Fruit fly (Drosophila melanogaster) whole organism, pupa: ENCODE measurements around the gene CG42340.

Experiments used
- CG10348 ChIP-seq: fragments of 200-800 bp; sonication (Bioruptor generic); IDR thresholded peaks from 2 replicates; pipeline ENCODE4 v1.3.6; 2022; ENCODE audit warnings: missing biosample characterization, missing genetic modification characterization
- CG12605 ChIP-seq: fragments of 200-800 bp; sonication (Bioruptor generic); IDR thresholded peaks from 2 replicates; pipeline ENCODE4 v1.3.6; 2022; ENCODE audit warnings: missing biosample characterization, missing genetic modification characterization
- CG13204 ChIP-seq: fragments of 200-800 bp; sonication (Bioruptor generic); optimal IDR thresholded peaks from 2 replicates; lab custom pipeline; 2018; ENCODE audit warnings: missing biosample characterization, mild to moderate bottlenecking, missing genetic modification characterization, moderate library complexity
- CG14655 ChIP-seq: fragments of 200-800 bp; sonication (Bioruptor generic); optimal IDR thresholded peaks from 3 replicates; lab custom pipeline; 2017; ENCODE audit warnings: mild to moderate bottlenecking, missing biosample characterization, missing genetic modification reagents, missing genetic modification characterization
- CG15710 ChIP-seq: fragments of 200-800 bp; sonication (Bioruptor generic); optimal IDR thresholded peaks from 2 replicates; lab custom pipeline; 2018; ENCODE audit warnings: missing biosample characterization, mild to moderate bottlenecking, missing genetic modification characterization, moderate library complexity
- CG17806 ChIP-seq: fragments of 200-800 bp; sonication (Bioruptor generic); optimal IDR thresholded peaks from 2 replicates; lab custom pipeline; 2018; ENCODE audit warnings: missing biosample characterization, mild to moderate bottlenecking, missing genetic modification characterization, moderate library complexity
- CG32121 ChIP-seq: fragments of 200-800 bp; sonication (Bioruptor generic); IDR thresholded peaks from 2 replicates; pipeline ENCODE4 v1.3.6; 2022; ENCODE audit warnings: missing biosample characterization, missing genetic modification characterization
- CG34367 ChIP-seq: fragments of 200-800 bp; sonication (Bioruptor generic); optimal IDR thresholded peaks from 2 replicates; lab custom pipeline; 2018; ENCODE audit warnings: missing biosample characterization, mild to moderate bottlenecking, missing genetic modification characterization
- CG4496 ChIP-seq: fragments of 200-800 bp; sonication (Bioruptor generic); IDR thresholded peaks from 3 replicates; pipeline ENCODE4 v1.3.6; 2022; ENCODE audit warnings: missing biosample characterization, missing genetic modification characterization
- CG8159 ChIP-seq: fragments of 200-800 bp; sonication (Bioruptor generic); optimal IDR thresholded peaks from 3 replicates; lab custom pipeline; 2018; ENCODE audit warnings: missing biosample characterization, mild to moderate bottlenecking, missing genetic modification characterization, moderate library complexity
- CG8301 ChIP-seq: fragments of 200-800 bp; sonication (Bioruptor generic); optimal IDR thresholded peaks from 2 replicates; lab custom pipeline; 2018; ENCODE audit warnings: missing biosample characterization, mild to moderate bottlenecking, missing genetic modification characterization
- CG9948 ChIP-seq: fragments of 200-800 bp; sonication (Bioruptor generic); optimal IDR thresholded peaks from 2 replicates; lab custom pipeline; 2018; ENCODE audit warnings: missing biosample characterization, mild to moderate bottlenecking, missing genetic modification characterization, moderate library complexity
- D1 ChIP-seq: fragments of 200-800 bp; sonication (Bioruptor generic); optimal IDR thresholded peaks from 2 replicates; lab custom pipeline; 2018; ENCODE audit warnings: missing biosample characterization, mild to moderate bottlenecking, missing genetic modification characterization, moderate library complexity
- EcR ChIP-seq: fragments of 200-800 bp; sonication (Bioruptor generic); optimal IDR thresholded peaks from 3 replicates; lab custom pipeline; 2019; ENCODE audit warnings: missing biosample characterization, missing genetic modification characterization, mild to moderate bottlenecking, moderate library complexity, missing genetic modification reagents
- Ets98B ChIP-seq: fragments of 200-800 bp; sonication (Bioruptor generic); IDR thresholded peaks from 2 replicates; pipeline ENCODE4 v1.3.6; 2022; ENCODE audit warnings: missing biosample characterization, missing genetic modification characterization
- Pif1A ChIP-seq: fragments of 200-800 bp; sonication (Bioruptor generic); optimal IDR thresholded peaks from 3 replicates; lab custom pipeline; 2016; ENCODE audit warnings: missing biosample characterization, missing genetic modification characterization
- Pif1B ChIP-seq: fragments of 200-800 bp; sonication (Bioruptor generic); optimal IDR thresholded peaks from 3 replicates; lab custom pipeline; 2016; ENCODE audit warnings: missing biosample characterization, missing genetic modification characterization
- Snoo ChIP-seq: fragments of 200-800 bp; sonication (Bioruptor generic); optimal IDR thresholded peaks from 3 replicates; lab custom pipeline; 2017; ENCODE audit warnings: missing biosample characterization, mild to moderate bottlenecking, missing genetic modification characterization, inconsistent platforms
- fd96Ca ChIP-seq: fragments of 200-800 bp; sonication (Bioruptor generic); IDR thresholded peaks from 3 replicates; pipeline ENCODE4 v1.3.6; 2022; ENCODE audit warnings: missing biosample characterization, missing genetic modification characterization
- gl ChIP-seq: fragments of 200-800 bp; sonication (Bioruptor generic); optimal IDR thresholded peaks from 2 replicates; lab custom pipeline; 2018; ENCODE audit warnings: missing biosample characterization, mild to moderate bottlenecking, missing genetic modification characterization
- rn ChIP-seq: fragments of 200-800 bp; sonication (Bioruptor generic); IDR thresholded peaks from 2 replicates; pipeline ENCODE4 v1.3.6; 2022; ENCODE audit warnings: missing biosample characterization, missing genetic modification characterization

Gene CG42340

DNA sequence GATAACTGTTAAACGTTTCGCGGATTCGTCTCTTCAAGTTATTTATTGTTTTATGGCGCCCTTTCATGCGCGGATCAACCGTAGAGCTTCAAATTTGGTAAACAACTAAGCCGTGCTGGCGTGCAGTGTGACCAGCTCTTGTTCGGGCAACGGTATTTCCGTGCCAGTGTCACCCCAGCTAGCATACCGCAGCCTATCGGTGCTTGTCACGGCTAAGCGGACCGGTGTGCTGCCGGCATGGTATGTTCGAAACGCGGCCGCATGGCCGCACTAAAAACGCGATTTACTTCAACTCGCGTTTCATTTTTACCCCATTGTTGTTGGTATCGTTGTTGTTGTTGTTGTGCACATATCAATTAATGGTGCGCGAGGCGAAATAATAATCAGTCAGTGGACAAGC, at the start of gene CG42340, which contains the start of gene CG3918:
CG42340 (minus strand) TSS at position 107 of the 400 bp plus-strand sequence.
CG3918 (plus strand) TSS at position 248 of the 400 bp plus-strand sequence.
- TF ChIP-seq CG17806 (tag; lab: Kevin White, UChicago) (no peak), fd96Ca (no peak), gl (tag; lab: Kevin White, UChicago) (no peak), CG4496 (GFP tag; lab: Robert Waterston, UW) (peak; percentile 16; the same call in 1 of the 3 replicates), CG12605 (GFP tag; lab: Robert Waterston, UW) (no peak)

- TF ChIP-seq fd96Ca (peak; percentile 43; the same call in 1 of the 3 replicates), CG32121 (GFP tag; lab: Robert Waterston, UW) (no peak), CG8301 (tag; lab: Kevin White, UChicago) (peak; percentile 37), CG9948 (tag; lab: Kevin White, UChicago) (peak; percentile 17), CG17806 (tag; lab: Kevin White, UChicago) (peak; percentile 15), CG34367 (tag; lab: Kevin White, UChicago) (no peak), Pif1A (GFP tag; lab: Kevin White, UChicago) (peak; percentile 19), CG8159 (peak; percentile 40), CG4496 (GFP tag; lab: Robert Waterston, UW) (no peak), CG15710 (tag; lab: Kevin White, UChicago) (peak; percentile 36), Pif1B (GFP tag; lab: Kevin White, UChicago) (peak; percentile 4), Ets98B (no peak), EcR (GFP tag; lab: Kevin White, UChicago) (no peak), CG13204 (GFP tag; lab: Kevin White, UChicago) (no peak), gl (tag; lab: Kevin White, UChicago) (no peak), CG12605 (GFP tag; lab: Robert Waterston, UW) (no peak), CG10348 (no peak), CG14655 (GFP tag; lab: Kevin White, UChicago) (peak; percentile 63), D1 (no peak), Snoo (tag; lab: Kevin White, UChicago) (peak; percentile 16), rn (GFP tag; lab: Robert Waterston, UW) (no peak)
Observed at dm6 chrX:6573799-6574198, 49.7 kb upstream of the CG42340 start.

DNA sequence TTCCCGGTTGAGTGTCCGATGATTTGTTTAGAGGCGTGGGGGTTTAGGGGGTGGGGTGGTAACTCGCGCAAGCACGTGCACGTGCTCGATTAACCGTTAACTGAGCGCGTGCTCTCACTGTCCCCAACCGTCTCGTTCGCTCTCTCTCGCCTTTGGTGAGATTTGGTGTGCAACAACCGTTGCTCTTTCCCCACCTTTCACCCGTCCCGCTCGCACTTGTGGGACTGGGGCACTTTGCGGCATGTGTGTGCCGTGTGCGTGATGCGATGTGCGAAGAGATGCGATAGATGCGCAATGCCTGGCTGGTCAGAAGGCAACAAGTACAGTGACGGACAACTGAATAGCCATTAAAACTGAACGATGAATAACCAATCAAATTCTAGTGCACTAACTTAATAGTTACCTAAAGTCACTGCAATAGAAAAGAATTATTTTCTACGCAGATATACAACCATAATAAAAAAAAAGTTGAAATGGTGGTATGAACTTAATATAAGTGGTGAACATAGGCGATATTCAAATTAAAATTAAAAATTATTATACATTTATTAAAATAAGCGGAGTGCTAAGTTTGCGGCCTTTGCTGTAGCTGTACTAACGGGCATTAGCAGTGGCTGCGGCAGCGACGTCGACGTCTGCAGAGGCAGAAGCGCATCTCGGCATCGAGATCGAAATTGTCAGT, 47.3 kb upstream of the CG42340 start:
- TF ChIP-seq CG34367 (tag; lab: Kevin White, UChicago) (peak; percentile 64), CG10348 (peak; percentile 68), D1 (peak; percentile 11), Pif1B (GFP tag; lab: Kevin White, UChicago) (peak; percentile 83), Pif1A (GFP tag; lab: Kevin White, UChicago) (peak; percentile 70), CG8159 (peak; percentile 78), gl (tag; lab: Kevin White, UChicago) (peak; percentile 48), Snoo (tag; lab: Kevin White, UChicago) (peak; percentile 80), EcR (GFP tag; lab: Kevin White, UChicago) (no peak), CG14655 (GFP tag; lab: Kevin White, UChicago) (peak; percentile 97), CG17806 (tag; lab: Kevin White, UChicago) (peak; percentile 75), CG32121 (GFP tag; lab: Robert Waterston, UW) (peak; percentile 87), CG4496 (GFP tag; lab: Robert Waterston, UW) (peak; percentile 90), CG12605 (GFP tag; lab: Robert Waterston, UW) (no peak; the same call in 1 of the 2 replicates), Ets98B (peak; percentile 83), CG9948 (tag; lab: Kevin White, UChicago) (peak; percentile 80), fd96Ca (peak; percentile 79), rn (GFP tag; lab: Robert Waterston, UW) (peak; percentile 53), CG8301 (tag; lab: Kevin White, UChicago) (peak; percentile 96), CG13204 (GFP tag; lab: Kevin White, UChicago) (peak; percentile 17), CG15710 (tag; lab: Kevin White, UChicago) (peak; percentile 79)

DNA sequence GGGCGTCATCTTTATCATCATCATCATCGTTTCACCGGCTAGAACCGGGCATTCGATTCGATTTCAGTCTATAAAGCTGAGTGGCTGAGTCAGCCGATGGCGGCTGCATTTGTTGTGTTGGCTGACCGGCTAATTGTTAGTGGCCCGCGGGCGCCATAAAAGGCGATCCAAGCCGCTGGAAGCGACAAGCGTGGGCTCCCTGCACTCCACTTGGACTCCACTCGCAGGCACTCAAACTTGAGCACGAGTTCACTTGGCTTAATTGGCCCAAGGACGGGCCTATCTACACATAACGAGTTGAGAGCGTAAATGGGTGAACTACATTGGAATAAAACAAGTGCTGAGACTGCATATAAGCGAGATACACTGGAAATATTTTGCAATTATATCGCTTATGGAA, 27.3 kb upstream of the CG42340 start:
- TF ChIP-seq EcR (GFP tag; lab: Kevin White, UChicago) (peak; percentile 74), CG13204 (GFP tag; lab: Kevin White, UChicago) (no peak)

- TF ChIP-seq CG8301 (tag; lab: Kevin White, UChicago): no peak
- TF ChIP-seq Pif1B (GFP tag; lab: Kevin White, UChicago): no peak
- TF ChIP-seq EcR (GFP tag; lab: Kevin White, UChicago): no peak
- no peak for TF ChIP-seq CG17806 (tag; lab: Kevin White, UChicago)
- TF ChIP-seq CG15710 (tag; lab: Kevin White, UChicago): no peak
- no peak for TF ChIP-seq fd96Ca
- no peak for TF ChIP-seq CG32121 (GFP tag; lab: Robert Waterston, UW)
- no peak for TF ChIP-seq CG13204 (GFP tag; lab: Kevin White, UChicago)
- no peak for TF ChIP-seq D1
- no peak for TF ChIP-seq CG8159
- no peak for TF ChIP-seq CG12605 (GFP tag; lab: Robert Waterston, UW)
- no peak for TF ChIP-seq CG10348
- TF ChIP-seq rn (GFP tag; lab: Robert Waterston, UW): no peak
- no peak for TF ChIP-seq Pif1A (GFP tag; lab: Kevin White, UChicago)
- no peak for TF ChIP-seq CG4496 (GFP tag; lab: Robert Waterston, UW)
- TF ChIP-seq CG34367 (tag; lab: Kevin White, UChicago): no peak
- no peak for TF ChIP-seq Snoo (tag; lab: Kevin White, UChicago)
- TF ChIP-seq Ets98B: no peak
Observed at dm6 chrX:6550118-6550502, 26.0 kb upstream of the CG42340 start.
